Worm (Caenorhabditis elegans) whole organism, L4/young adult: ENCODE data around the gene oac-24.

ENCODE experiments used
- W03F9.2 ChIP-seq: fragments of 150-350 bp; optimal IDR thresholded peaks from 2 replicates; lab custom pipeline; 2014; ENCODE audit warnings: missing biosample characterization, missing genetic modification characterization
- dao-5 ChIP-seq: sonication (generic microtip); optimal IDR thresholded peaks from 2 replicates; lab custom pipeline; 2016; ENCODE audit warnings: missing genotype, missing genetic modification characterization, moderate library complexity, missing compliant biosample characterization
- him-1 ChIP-seq: sonication (generic microtip); optimal IDR thresholded peaks from 2 replicates; lab custom pipeline; 2016; ENCODE audit warnings: missing genotype, missing genetic modification reagents, missing genetic modification characterization, missing compliant biosample characterization

The oac-24 gene

DNA sequence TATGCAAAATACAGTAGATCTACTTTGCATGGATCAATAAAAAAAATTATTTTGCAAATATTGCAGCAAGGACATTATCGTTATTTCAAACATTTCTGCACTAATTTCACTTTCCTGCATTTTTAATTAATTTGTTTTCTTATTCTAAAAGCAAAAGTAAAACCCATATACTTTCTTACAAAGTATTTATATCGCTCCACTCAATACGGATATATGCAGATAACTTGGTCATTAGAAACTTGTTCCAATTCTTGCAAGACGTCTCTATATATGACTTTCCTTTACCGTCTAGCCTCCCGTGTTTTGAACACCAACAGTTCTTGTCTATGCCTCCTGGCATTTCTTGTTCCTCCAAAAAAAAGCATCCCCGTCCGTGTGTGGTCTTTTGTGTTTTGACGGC lies at the start of gene oac-24:
oac-24 (plus strand) TSS at position 301 of the 400 bp plus-strand sequence.
- TF ChIP-seq W03F9.2 (no peak), him-1 (tag; lab: Kevin White, UChicago) (no peak), dao-5 (tag; lab: Kevin White, UChicago) (no peak)

DNA sequence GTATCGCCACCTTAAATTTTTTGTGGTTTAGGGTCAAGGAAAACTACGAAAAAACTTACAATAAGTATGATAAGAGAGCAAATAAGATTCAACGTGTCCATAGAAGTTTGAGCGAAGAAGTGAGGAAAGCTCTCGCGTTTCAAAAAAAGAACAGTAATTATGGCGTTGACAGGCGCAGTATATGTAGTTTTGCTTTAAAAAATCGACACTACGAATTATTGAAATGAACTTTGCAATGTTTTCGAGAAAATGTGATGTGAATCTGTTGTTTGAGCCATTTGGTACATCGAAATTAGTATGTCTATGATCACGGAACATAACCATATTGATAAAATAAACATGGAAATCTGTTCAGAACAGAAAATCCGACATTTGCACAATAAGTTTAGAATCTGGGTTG lies 48.2 kb upstream of the oac-24 start, which contains the start of gene srx-74:
srx-74 (minus strand) TSS at position 101 of the 400 bp plus-strand sequence.
- TF ChIP-seq W03F9.2 (no peak), him-1 (tag; lab: Kevin White, UChicago) (no peak), dao-5 (tag; lab: Kevin White, UChicago) (no peak)

DNA sequence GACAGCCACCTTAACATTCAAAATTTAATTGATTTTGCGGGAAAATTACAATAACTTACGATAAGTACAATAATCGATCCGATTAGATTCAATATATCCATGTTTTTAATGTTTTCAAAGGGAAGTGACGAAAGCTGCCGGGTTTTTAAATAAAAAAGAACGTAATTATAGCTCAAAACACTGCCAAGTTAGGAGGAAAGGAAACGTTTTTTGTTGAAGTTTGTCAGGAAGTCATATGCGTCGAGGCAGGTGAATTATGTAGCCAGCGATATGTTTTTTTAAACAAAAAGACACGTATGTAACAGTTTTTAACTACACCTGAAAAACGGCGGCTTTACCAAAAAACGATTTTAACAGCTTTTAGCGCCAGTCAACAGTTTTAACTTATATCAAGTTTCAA lies 44.9 kb upstream of the oac-24 start, which contains the start of gene srx-73:
srx-73 (minus strand) TSS at position 101 of the 400 bp plus-strand sequence.
- TF ChIP-seq dao-5 (tag; lab: Kevin White, UChicago): no peak
- no peak for TF ChIP-seq him-1 (tag; lab: Kevin White, UChicago)
- no peak for TF ChIP-seq W03F9.2

DNA sequence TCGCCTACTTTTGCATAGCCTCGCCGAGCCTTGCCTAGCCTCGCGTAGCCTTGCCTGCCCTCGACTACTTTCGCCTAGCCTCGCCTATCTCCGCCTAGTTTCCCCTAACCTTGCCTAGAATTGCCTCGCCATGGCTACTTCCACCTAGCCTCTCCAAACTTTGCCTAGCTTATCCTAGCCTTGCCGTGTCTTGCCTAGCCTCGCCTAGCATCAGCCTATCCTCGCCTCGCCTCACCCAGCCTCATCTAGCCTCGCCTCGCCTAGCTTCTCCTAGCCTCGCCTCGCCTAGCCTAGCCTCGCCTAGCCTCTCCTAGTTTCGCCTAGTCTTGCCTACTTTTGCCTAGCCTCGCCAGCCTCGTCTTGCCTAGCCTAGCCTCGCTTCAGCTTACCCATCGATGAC lies 43.5 kb upstream of the oac-24 start:
- TF ChIP-seq W03F9.2 (no peak), him-1 (tag; lab: Kevin White, UChicago) (no peak), dao-5 (tag; lab: Kevin White, UChicago) (no peak)

DNA sequence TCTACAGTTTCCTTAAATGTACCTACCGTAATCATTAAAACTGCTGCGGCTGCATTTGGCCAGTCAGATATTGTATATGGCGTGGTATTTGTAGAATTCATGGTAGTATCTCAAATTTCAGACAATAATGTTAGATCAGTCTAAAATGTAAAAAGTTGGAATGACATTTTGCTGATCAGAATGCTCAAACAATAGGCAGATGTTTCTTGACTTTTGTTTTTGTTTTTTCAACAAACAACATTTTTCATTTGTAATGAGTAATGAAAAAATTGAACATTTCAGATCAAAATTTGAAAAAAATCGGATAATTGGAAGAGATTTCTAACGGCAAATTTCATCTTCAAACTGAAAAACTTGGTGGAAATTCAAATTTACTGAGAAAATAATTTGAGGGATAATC lies 41.9 kb upstream of the oac-24 start, which contains the start of gene srx-77:
srx-77 (minus strand) TSS at position 101 of the 400 bp plus-strand sequence.
- no peak for TF ChIP-seq him-1 (tag; lab: Kevin White, UChicago)
- no peak for TF ChIP-seq W03F9.2
- no peak for TF ChIP-seq dao-5 (tag; lab: Kevin White, UChicago)

DNA sequence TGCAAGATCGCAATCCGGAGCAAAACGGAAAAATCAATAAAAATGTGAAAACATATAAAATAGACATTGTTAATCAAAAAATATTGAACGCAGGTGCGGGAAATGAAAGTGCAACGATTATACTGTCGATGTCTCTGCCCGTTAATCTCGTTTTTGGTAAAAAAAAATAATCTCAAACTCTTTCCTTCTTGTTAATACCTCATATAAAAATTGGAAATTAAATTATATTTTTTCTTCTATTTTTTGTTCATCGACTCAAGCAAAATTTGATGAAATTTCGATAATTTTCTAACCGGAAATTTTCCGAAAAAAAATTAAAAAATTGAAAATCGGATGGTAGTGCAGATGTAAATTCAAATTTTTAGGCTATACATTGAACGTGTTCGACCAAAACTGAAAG lies 38.1 kb upstream of the oac-24 start, which contains the start of gene K03B4.9:
K03B4.9 (minus strand) TSS at position 101 of the 400 bp plus-strand sequence.
- no peak for TF ChIP-seq W03F9.2
- no peak for TF ChIP-seq dao-5 (tag; lab: Kevin White, UChicago)
- no peak for TF ChIP-seq him-1 (tag; lab: Kevin White, UChicago)

DNA sequence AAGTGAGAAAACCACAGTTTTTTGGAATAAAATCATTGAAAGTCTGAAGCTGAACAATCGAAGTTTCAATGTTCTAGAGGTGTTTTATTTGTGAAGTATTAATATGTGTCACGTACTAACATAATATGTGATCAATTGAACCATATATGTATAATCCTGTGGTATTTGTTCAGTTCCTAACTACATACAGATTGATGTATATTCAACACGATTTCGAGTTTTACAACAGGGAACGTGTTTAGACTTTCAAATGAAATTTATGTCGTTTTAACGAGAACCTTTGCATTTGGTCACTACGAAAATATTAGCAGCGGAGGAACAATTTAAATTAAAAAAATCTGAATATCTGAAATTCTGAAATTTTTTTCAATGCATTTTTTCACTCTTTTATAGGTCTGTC lies 36.1 kb upstream of the oac-24 start, which contains the start of gene K03B4.8:
K03B4.8 (minus strand) TSS at position 101 of the 400 bp plus-strand sequence.
- TF ChIP-seq him-1 (tag; lab: Kevin White, UChicago) (no peak), W03F9.2 (no peak), dao-5 (tag; lab: Kevin White, UChicago) (no peak)

DNA sequence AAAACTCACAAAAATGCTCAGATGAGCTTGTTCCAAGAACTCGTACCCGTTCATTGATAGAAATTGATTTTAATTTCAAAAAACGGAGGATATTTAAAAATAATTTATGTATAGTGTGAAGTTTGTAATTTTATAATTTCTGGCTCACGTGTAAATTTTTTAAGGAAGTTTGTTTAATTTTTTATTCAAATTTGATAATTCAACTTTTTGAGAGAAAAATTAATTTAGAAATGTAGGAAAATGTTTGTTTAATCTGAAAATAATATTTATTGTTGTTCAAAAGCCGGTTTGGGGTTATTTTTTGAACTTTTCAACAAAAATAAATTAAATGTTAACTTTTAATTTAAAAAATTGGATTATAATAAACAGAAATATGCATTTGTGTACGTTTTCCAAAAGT lies 34.5 kb upstream of the oac-24 start, which contains the start of gene K03B4.6:
K03B4.6 (minus strand) TSS at position 101 of the 400 bp plus-strand sequence.
- TF ChIP-seq him-1 (tag; lab: Kevin White, UChicago) (no peak), dao-5 (tag; lab: Kevin White, UChicago) (no peak), W03F9.2 (no peak)

DNA sequence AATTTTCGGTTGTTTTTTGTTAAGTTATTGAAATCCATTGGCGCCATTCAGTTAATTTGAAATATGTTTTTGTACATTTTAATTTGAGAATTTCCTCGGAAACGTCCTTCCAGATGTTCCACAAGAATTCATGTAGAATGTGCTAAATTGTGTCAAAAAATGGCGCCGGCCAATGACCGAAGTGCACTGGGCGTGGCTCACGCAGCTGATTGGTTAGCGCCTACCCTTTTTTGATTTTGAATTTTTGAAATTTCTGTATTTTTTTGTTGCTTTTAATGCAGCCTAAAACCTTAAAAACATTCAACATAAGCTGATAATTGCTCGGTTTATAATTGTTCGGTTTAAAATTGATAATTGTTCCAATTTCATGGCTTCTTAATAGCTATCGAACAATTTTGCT lies 33.8 kb upstream of the oac-24 start:
- TF ChIP-seq him-1 (tag; lab: Kevin White, UChicago) (no peak), W03F9.2 (no peak), dao-5 (tag; lab: Kevin White, UChicago) (no peak)

DNA sequence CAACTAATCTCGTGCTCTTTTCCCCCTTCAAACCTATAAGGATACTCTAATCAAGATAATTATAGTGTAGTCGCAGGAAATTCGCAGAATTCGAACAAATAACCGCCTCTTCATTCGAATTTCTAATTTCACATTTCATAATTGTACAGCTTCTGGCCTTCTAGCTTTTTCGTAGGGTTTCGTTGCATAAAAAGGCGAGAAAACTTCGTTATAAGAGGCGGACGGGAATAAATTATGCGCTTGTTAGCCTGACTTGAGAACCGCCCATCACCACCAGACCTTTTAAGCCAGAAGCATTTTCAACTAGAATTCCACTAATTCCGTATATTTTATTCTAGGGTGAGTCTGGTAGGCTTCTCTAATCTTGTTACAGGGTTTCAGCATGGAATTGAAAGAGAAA lies 28.9 kb upstream of the oac-24 start, which contains the start of gene K03B4.4:
K03B4.4 (plus strand) TSS at position 301 of the 400 bp plus-strand sequence.
- TF ChIP-seq dao-5 (tag; lab: Kevin White, UChicago): no peak
- TF ChIP-seq W03F9.2: no peak

DNA sequence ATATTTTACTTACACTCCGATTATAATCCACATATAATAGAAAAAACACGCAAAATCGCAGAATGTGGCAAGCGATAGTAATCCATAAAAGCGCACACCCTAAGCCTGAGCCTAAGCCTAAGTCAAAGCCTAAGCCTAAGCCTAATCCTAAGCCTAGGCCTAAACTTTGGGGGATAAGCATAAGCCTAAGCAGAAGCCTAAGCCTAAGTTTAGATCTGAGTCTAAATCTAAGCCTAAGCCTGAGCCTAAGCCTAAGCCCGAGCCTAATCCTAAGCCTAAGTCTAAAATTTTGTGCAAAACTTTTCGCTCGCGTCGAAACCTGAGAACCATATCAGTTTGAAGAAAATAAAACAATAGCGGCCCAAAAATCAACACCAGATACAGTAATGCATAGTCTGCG lies 26.4 kb upstream of the oac-24 start:
- TF ChIP-seq him-1 (tag; lab: Kevin White, UChicago): no peak
- no peak for TF ChIP-seq W03F9.2
- TF ChIP-seq dao-5 (tag; lab: Kevin White, UChicago): no peak

DNA sequence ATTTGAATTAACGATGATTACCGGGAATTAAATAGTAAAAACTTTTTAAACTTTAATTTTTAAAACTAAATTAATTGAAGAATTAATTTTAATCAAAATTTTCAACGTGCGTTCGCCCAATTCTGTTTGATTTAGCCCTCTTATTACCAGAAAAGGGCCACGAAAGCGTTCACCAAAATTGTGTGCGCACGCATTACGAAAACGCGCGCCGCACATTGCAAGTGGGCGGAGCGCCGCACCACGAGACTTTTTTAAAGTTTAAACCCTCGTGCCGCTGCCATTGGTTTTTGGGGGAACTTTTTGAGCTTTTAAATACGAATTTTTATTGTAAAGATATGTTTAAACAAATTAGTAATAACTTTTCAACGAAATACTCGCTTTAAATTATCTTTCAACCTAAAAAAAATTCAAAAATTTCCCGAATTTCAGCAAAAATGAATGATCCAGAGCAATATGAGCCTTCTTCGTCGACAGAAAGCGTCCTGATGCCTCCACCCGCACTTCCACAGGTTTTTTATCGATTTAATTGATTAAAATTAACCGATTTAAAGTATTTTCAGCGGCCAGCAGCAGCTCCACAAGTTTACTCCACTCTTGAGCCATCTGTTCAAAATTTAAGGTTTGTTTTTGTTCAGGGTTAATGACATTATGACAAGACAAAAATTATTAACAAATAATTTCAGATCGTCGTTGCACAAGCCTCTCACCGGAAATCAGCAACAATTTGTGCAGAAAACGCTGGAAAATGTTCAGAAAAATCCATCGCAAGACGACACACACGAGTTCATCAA lies 23.7 kb upstream of the oac-24 start, which contains the start of gene taf-10:
taf-10 (plus strand) TSS at position 424 of the 791 bp plus-strand sequence.
- TF ChIP-seq W03F9.2: peak; percentile 54
- no peak for TF ChIP-seq him-1 (tag; lab: Kevin White, UChicago)

DNA sequence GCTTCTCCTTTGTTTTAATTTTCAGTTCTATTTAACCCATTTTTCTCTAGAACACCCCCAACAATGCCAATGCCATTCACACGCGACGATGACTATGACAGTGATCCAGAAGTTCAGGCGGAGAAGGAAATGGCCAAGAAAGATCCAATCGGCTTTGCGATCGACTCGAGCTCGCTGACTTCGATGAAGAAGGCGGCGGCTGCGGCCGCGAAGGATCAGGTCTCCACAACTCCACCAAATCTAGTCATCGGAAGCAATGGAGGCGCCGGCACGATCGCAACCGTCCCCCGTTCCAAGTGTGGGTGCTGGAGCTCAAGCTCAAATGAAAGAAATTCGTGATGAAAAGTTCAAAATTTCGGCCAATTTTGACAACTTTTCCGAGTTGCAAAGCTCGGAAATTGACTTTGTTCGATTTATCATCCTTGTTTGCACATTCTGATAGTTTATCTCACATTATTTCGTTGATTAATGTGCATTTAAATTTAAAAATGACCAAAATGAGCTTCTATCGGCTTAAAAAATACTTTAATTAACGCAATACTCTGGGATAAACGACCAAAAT lies 22.5 kb upstream of the oac-24 start, which contains the start of gene K03B4.2:
K03B4.2 (plus strand) TSS at position 51 of the 562 bp plus-strand sequence.
- no peak for TF ChIP-seq dao-5 (tag; lab: Kevin White, UChicago)
- TF ChIP-seq W03F9.2: no peak
- TF ChIP-seq him-1 (tag; lab: Kevin White, UChicago): no peak

DNA sequence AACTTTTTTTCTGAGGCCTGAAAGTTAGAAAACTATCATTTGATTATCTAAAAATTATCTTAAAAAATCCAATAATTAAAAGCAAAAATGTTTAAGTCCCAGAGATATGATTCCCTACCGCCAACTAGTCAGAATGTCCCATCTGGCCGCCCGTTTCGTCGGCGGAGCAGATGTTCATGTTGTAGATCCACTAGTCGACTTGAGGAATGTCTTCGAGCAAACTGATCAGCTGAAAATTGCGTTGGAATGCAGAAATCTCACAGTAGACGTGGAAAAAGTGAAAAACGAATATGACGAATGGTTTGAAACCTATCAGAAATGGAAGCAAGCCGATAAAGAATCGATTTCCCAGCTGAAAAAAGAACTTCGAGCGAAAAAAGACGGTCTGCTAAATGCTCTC lies 21.3 kb upstream of the oac-24 start, which contains the start of gene K03B4.1:
K03B4.1 (plus strand) TSS at position 97 of the 400 bp plus-strand sequence.
- TF ChIP-seq dao-5 (tag; lab: Kevin White, UChicago): no peak
- no peak for TF ChIP-seq him-1 (tag; lab: Kevin White, UChicago)
- TF ChIP-seq W03F9.2: no peak
